Worm (Caenorhabditis elegans): ENCODE measurements around the gene T24H7.2.

T24H7.2 gene

ce11 chrII:6267983-6268382 is 20.9 kb downstream of the T24H7.2 start, which contains the start of gene F13H8.8:
Gene F13H8.8, minus strand, starts transcription at chrII:6268083.
- TF ChIP-seq lin-39 (tag; optimal IDR thresholded peaks at IDR 0.05) (no peak), dmd-4 (tag; optimal IDR thresholded peaks at IDR 0.05) (no peak), nhr-77 (tag; optimal IDR thresholded peaks at IDR 0.05) (no peak), nhr-12 (tag; optimal IDR thresholded peaks at IDR 0.05) (no peak), ztf-1 (GFP tag; conservative IDR thresholded peaks at IDR 0.05) (no peak), lin-13 (GFP tag; optimal IDR thresholded peaks at IDR 0.05) (no peak), skn-1 (tag; optimal IDR thresholded peaks at IDR 0.05) (no peak), ZK546.5 (tag; optimal IDR thresholded peaks at IDR 0.05) (no peak), mbf-1 (tag; optimal IDR thresholded peaks at IDR 0.05) (no peak), crh-2 (tag; optimal IDR thresholded peaks at IDR 0.05) (no peak)

- TF ChIP-seq alr-1 (tag; optimal IDR thresholded peaks at IDR 0.05) = no peak
- TF ChIP-seq ztf-4 (tag; optimal IDR thresholded peaks at IDR 0.05) = no peak
- peak; percentile 2 for TF ChIP-seq egl-27 (tag; optimal IDR thresholded peaks at IDR 0.05)
- TF ChIP-seq nhr-6 (tag; optimal IDR thresholded peaks at IDR 0.05) = no peak
- TF ChIP-seq nhr-11 (tag; optimal IDR thresholded peaks at IDR 0.05) = no peak
- no peak for TF ChIP-seq unc-39 (tag; optimal IDR thresholded peaks at IDR 0.05)
- peak; percentile 71 for TF ChIP-seq mab-5 (tag; optimal IDR thresholded peaks at IDR 0.05)
- no peak for TF ChIP-seq nhr-237 (tag; optimal IDR thresholded peaks at IDR 0.05)
- TF ChIP-seq nhr-10 (tag; optimal IDR thresholded peaks at IDR 0.05) = no peak
- TF ChIP-seq ZK546.5 (tag; optimal IDR thresholded peaks at IDR 0.05) = no peak
- TF ChIP-seq dmd-4 (tag; optimal IDR thresholded peaks at IDR 0.05) = no peak
- no peak for TF ChIP-seq ztf-11 (tag; optimal IDR thresholded peaks at IDR 0.05)
- TF ChIP-seq mbf-1 (tag; optimal IDR thresholded peaks at IDR 0.05) = no peak
- TF ChIP-seq aly-2 (tag; optimal IDR thresholded peaks at IDR 0.05) = no peak
- TF ChIP-seq ceh-16 (tag; optimal IDR thresholded peaks at IDR 0.05) = no peak
- no peak for TF ChIP-seq mdl-1 (tag; optimal IDR thresholded peaks at IDR 0.05)
- TF ChIP-seq ztf-1 (GFP tag; conservative IDR thresholded peaks at IDR 0.05) = no peak
- TF ChIP-seq lin-13 (GFP tag; optimal IDR thresholded peaks at IDR 0.05) = peak; percentile 59
- TF ChIP-seq nhr-12 (tag; optimal IDR thresholded peaks at IDR 0.05) = no peak
- TF ChIP-seq nhr-21 (tag; optimal IDR thresholded peaks at IDR 0.05) = peak; percentile 47
- TF ChIP-seq C34F6.9 (tag; optimal IDR thresholded peaks at IDR 0.05) = peak; percentile 79
- peak; percentile 20 for TF ChIP-seq lin-11 (tag; optimal IDR thresholded peaks at IDR 0.05)
- peak; percentile 12 for TF ChIP-seq zag-1 (tag; optimal IDR thresholded peaks at IDR 0.05)
- no peak for TF ChIP-seq elt-3 (tag; optimal IDR thresholded peaks at IDR 0.05)
- no peak for TF ChIP-seq lin-39 (tag; optimal IDR thresholded peaks at IDR 0.05)
- no peak for TF ChIP-seq ceh-82 (tag; optimal IDR thresholded peaks at IDR 0.05)
- no peak for TF ChIP-seq Y55F3AM.14 (GFP tag; optimal IDR thresholded peaks at IDR 0.05)
- TF ChIP-seq unc-55 (GFP tag; optimal IDR thresholded peaks at IDR 0.05) = peak; percentile 78
- peak; percentile 42 for TF ChIP-seq fos-1 (tag; optimal IDR thresholded peaks at IDR 0.05)
- TF ChIP-seq R02D3.7 (tag; optimal IDR thresholded peaks at IDR 0.05) = no peak
- TF ChIP-seq unc-62 (GFP tag; optimal IDR thresholded peaks at IDR 0.05) = no peak
- peak; percentile 77 for TF ChIP-seq crh-2 (tag; optimal IDR thresholded peaks at IDR 0.05)
- no peak for TF ChIP-seq peb-1 (tag; optimal IDR thresholded peaks at IDR 0.05)
- TF ChIP-seq lsy-2 (tag; optimal IDR thresholded peaks at IDR 0.05) = peak; percentile 66 to 90
- TF ChIP-seq nhr-23 (tag; optimal IDR thresholded peaks at IDR 0.05) = no peak
- peak; percentile 82 for TF ChIP-seq F13H6.1 (tag; optimal IDR thresholded peaks at IDR 0.05)
- TF ChIP-seq sma-3 (GFP tag; optimal IDR thresholded peaks at IDR 0.05) = peak; percentile 83
- peak; percentile 96 for TF ChIP-seq gmeb-1 (tag; optimal IDR thresholded peaks at IDR 0.05)
- no peak for TF ChIP-seq elt-1 (tag; optimal IDR thresholded peaks at IDR 0.05)
- no peak for TF ChIP-seq ama-1 (optimal IDR thresholded peaks at IDR 0.05)
- TF ChIP-seq nhr-129 (tag; optimal IDR thresholded peaks at IDR 0.05) = peak; percentile 70
- peak; percentile 52 for TF ChIP-seq sem-4 (tag; optimal IDR thresholded peaks at IDR 0.05)
- TF ChIP-seq sma-9 (GFP tag; optimal IDR thresholded peaks at IDR 0.05) = peak; percentile 87
- no peak for TF ChIP-seq sma-9 (tag; optimal IDR thresholded peaks at IDR 0.05)
- TF ChIP-seq nhr-25 (tag; optimal IDR thresholded peaks at IDR 0.05) = no peak
- TF ChIP-seq nhr-77 (tag; optimal IDR thresholded peaks at IDR 0.05) = no peak
- TF ChIP-seq snpc-4 (tag; optimal IDR thresholded peaks at IDR 0.05) = peak; percentile 36
- TF ChIP-seq skn-1 (tag; optimal IDR thresholded peaks at IDR 0.05) = peak; percentile 33
- peak; percentile 5 for TF ChIP-seq blmp-1 (tag; optimal IDR thresholded peaks at IDR 0.05; ENCODE audit: insufficient read depth)
These were observed 22.8 kb downstream of the T24H7.2 start, which contains the start of gene F13H8.2 for ce11 chrII:6269805-6270414. Gene F13H8.2, plus strand, starts transcription at chrII:6270364.
